Worm (Caenorhabditis elegans) whole organism, late embryonic: ENCODE data around the gene K02E11.5.

ENCODE experiments used
- K02D7.2 ChIP-seq: sonication (generic microtip); optimal IDR thresholded peaks from 2 replicates; lab custom pipeline; 2017; ENCODE audit warnings: mild to moderate bottlenecking, missing genetic modification characterization, missing compliant biosample characterization
- T23F11.4 ChIP-seq: fragments of 200-800 bp; sonication (Bioruptor generic); optimal IDR thresholded peaks from 2 replicates; lab custom pipeline; 2018; ENCODE audit warnings: mild to moderate bottlenecking, missing genetic modification characterization, missing compliant biosample characterization
- Y22D7AL.16 ChIP-seq: sonication (generic microtip); optimal IDR thresholded peaks from 2 replicates; lab custom pipeline; 2016; ENCODE audit warnings: missing genetic modification characterization, missing compliant biosample characterization
- ama-1 ChIP-seq: fragments of 150-350 bp; optimal IDR thresholded peaks from 2 replicates; lab custom pipeline; 2014
- ceh-18 ChIP-seq: sonication (generic microtip); optimal IDR thresholded peaks from 2 replicates; lab custom pipeline; 2016; ENCODE audit warnings: missing genetic modification characterization, missing compliant biosample characterization
- ets-4 ChIP-seq: sonication (generic microtip); optimal IDR thresholded peaks from 2 replicates; lab custom pipeline; 2016; ENCODE audit warnings: missing genetic modification characterization, missing compliant biosample characterization
- fkh-10 ChIP-seq: fragments of 150-350 bp; optimal IDR thresholded peaks from 2 replicates; lab custom pipeline; 2014; ENCODE audit warnings: missing biosample characterization, missing genetic modification reagents, missing genetic modification characterization
- gmeb-2 ChIP-seq: sonication (generic microtip); optimal IDR thresholded peaks from 2 replicates; lab custom pipeline; 2016; ENCODE audit warnings: missing genetic modification characterization, inconsistent platforms, missing compliant biosample characterization
- hlh-30 ChIP-seq: sonication (generic microtip); optimal IDR thresholded peaks from 2 replicates; lab custom pipeline; 2017; ENCODE audit warnings: antibody characterized with exemption, missing genetic modification characterization, missing compliant biosample characterization; ENCODE audit not compliant: insufficient read depth
- hlh-6 ChIP-seq: sonication (generic microtip); optimal IDR thresholded peaks from 2 replicates; lab custom pipeline; 2016; ENCODE audit warnings: missing genotype, missing genetic modification characterization, missing compliant biosample characterization
- lin-11 ChIP-seq: fragments of 200-800 bp; sonication (Bioruptor generic); optimal IDR thresholded peaks from 2 replicates; lab custom pipeline; 2018; ENCODE audit warnings: mild to moderate bottlenecking, missing genetic modification characterization, missing compliant biosample characterization
- pag-3 ChIP-seq: sonication (generic microtip); optimal IDR thresholded peaks from 2 replicates; lab custom pipeline; 2016; ENCODE audit warnings: missing compliant biosample characterization, missing genetic modification characterization, borderline replicate concordance
- pha-4 ChIP-seq: fragments of 150-350 bp; optimal IDR thresholded peaks from 2 replicates; lab custom pipeline; 2018; ENCODE audit warnings: missing biosample characterization, missing genetic modification reagents, missing genetic modification characterization
- pqm-1 ChIP-seq: sonication (generic microtip); optimal IDR thresholded peaks from 2 replicates; lab custom pipeline; 2016; ENCODE audit warnings: missing genetic modification characterization, missing compliant biosample characterization

DNA sequence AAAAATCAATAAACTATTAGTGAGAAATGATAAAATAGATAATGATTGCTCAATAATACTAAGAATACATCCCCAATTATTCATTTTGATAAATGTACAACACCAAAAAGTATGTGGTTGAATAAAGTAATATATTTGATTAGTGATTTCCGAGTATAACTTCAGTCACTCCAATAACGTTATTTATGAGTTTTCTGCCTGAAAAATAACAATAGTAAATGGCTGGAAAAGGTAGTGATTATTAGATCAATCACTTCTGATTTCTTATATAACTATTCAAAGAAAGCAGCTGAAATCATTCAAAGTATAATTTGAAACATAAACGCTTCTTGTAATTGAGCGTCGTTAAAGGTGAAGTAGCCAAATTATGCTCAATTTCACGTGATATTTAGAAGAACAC is 41.4 kb upstream of the K02E11.5 start, which contains the start of gene str-230:
- TF ChIP-seq pqm-1 (no peak), Y22D7AL.16 (tag; lab: Kevin White, UChicago) (no peak), fkh-10 (no peak), K02D7.2 (tag; lab: Kevin White, UChicago) (no peak), ceh-18 (tag; lab: Kevin White, UChicago) (no peak), ets-4 (tag; lab: Kevin White, UChicago) (no peak), pha-4 (no peak), pag-3 (no peak), T23F11.4 (GFP tag; lab: Kevin White, UChicago) (no peak), lin-11 (tag; lab: Kevin White, UChicago) (no peak), gmeb-2 (no peak), hlh-30 (tag; lab: Kevin White, UChicago) (no peak), ama-1 (lab: Kevin White, UChicago) (no peak), hlh-6 (tag; lab: Kevin White, UChicago) (no peak)
